Fruit fly (Drosophila melanogaster) Kc167 (cell line): ENCODE results near the gene wit.

ENCODE experiments used
- Myc ChIP-seq: fragments of >200 bp; optimal IDR thresholded peaks from 2 replicates; lab custom pipeline; 2017; ENCODE audit warnings: missing external identifiers
- Sin3A ChIP-seq: fragments of >200 bp; optimal IDR thresholded peaks from 2 replicates; lab custom pipeline; 2018; ENCODE audit warnings: missing external identifiers
- h ChIP-seq: fragments of >200 bp; optimal IDR thresholded peaks from 3 replicates; lab custom pipeline; 2018; ENCODE audit warnings: missing external identifiers
- insv ChIP-seq: fragments of >200 bp; optimal IDR thresholded peaks from 3 replicates; lab custom pipeline; 2018; ENCODE audit warnings: missing external identifiers
- psq ChIP-seq: fragments of >200 bp; optimal IDR thresholded peaks from 2 replicates; lab custom pipeline; 2017; ENCODE audit warnings: missing external identifiers
- ttk ChIP-seq: sonication (Bioruptor generic); optimal IDR thresholded peaks from 2 replicates; lab custom pipeline; 2017; ENCODE audit warnings: missing external identifiers

Gene wit

dm6 chr3L:4083442-4083841 is 11.9 kb upstream of the wit start:
- no peak for TF ChIP-seq psq (lab: Kevin White, UChicago)
- no peak for TF ChIP-seq Sin3A (lab: Kevin White, UChicago)
- TF ChIP-seq h (lab: Kevin White, UChicago): no peak
- no peak for TF ChIP-seq ttk (lab: Kevin White, UChicago)
- TF ChIP-seq insv (lab: Kevin White, UChicago): no peak
- no peak for TF ChIP-seq Myc

- no peak for TF ChIP-seq h (lab: Kevin White, UChicago)
- no peak for TF ChIP-seq psq (lab: Kevin White, UChicago)
- no peak for TF ChIP-seq insv (lab: Kevin White, UChicago)
- no peak for TF ChIP-seq Sin3A (lab: Kevin White, UChicago)
- TF ChIP-seq Myc: no peak
- TF ChIP-seq ttk (lab: Kevin White, UChicago): no peak
Observed at dm6 chr3L:4081243-4081642, 9.7 kb upstream of the wit start.

DNA sequence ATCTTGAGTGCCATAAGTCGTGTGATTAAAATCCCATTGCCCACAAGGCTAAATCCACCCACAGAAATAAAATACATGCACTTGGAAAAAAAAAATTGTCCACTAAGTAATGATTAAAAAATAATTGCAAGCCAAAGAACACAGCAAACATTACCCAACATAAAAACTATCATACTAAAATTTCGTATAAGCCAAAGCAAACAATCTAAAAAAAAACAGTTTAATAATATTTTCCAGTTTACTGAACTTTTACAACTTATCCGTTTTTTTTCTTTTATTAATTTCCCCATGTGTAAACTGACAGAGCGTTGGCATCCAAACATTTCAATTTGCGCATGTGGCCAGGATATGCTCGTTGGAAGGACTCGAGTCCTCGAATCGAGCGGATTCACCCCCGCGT is 8.8 kb upstream of the wit start:
- TF ChIP-seq Myc (no peak), psq (lab: Kevin White, UChicago) (no peak), Sin3A (lab: Kevin White, UChicago) (no peak), h (lab: Kevin White, UChicago) (no peak), ttk (lab: Kevin White, UChicago) (no peak), insv (lab: Kevin White, UChicago) (no peak)

dm6 chr3L:4076907-4077306 is 5.4 kb upstream of the wit start:
- TF ChIP-seq Myc (no peak), psq (lab: Kevin White, UChicago) (no peak), Sin3A (lab: Kevin White, UChicago) (no peak), h (lab: Kevin White, UChicago) (no peak), ttk (lab: Kevin White, UChicago) (no peak), insv (lab: Kevin White, UChicago) (no peak)

DNA sequence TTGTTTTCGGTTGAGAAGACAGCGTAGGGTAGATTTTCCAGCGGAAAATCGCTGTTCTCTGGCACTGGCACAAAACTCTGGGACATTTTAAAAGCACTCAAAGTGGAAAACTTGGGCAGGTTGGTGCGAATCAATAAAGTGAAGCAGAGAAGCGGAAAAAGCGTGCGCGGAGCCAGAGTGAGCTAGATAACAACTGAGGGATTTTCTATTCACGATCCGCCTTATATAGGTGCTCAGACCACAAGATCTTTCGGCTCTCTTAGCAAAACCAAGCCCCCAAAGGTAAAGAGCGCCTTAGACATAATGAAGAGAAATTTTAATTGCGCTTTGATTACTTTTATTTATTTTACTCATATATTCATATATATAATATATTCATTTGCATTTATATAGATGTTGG is 2.2 kb upstream of the wit start, which contains the start of gene Faa:
Faa (minus strand) TSS at position 200 of the 400 bp plus-strand sequence.
- TF ChIP-seq h (lab: Kevin White, UChicago): no peak
- no peak for TF ChIP-seq insv (lab: Kevin White, UChicago)

- no peak for TF ChIP-seq h (lab: Kevin White, UChicago)
- no peak for TF ChIP-seq ttk (lab: Kevin White, UChicago)
- TF ChIP-seq Myc: no peak
- no peak for TF ChIP-seq insv (lab: Kevin White, UChicago)
- TF ChIP-seq Sin3A (lab: Kevin White, UChicago): no peak
- TF ChIP-seq psq (lab: Kevin White, UChicago): no peak
Observed at dm6 chr3L:4072717-4073116, 1.2 kb upstream of the wit start.

DNA sequence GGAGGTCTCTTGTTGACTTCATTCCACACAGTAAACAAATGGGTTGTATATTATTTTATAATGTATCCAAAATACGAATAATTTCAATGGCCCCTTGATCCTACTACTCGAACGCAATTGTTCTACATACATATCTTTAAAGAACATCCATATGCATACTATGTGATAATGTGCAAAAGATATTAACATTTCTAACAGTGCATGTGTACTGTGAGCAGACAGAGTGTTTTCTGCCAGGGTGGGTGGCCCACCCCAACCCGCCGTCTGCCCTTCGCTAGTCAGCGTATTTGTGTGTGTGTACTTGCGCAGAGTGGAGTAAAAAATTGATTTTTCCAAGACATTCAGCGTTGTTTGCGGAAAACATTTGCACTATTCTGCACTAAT is 529 bp downstream of the wit start:
- TF ChIP-seq Myc: no peak
- no peak for TF ChIP-seq Sin3A (lab: Kevin White, UChicago)
- no peak for TF ChIP-seq psq (lab: Kevin White, UChicago)
- no peak for TF ChIP-seq h (lab: Kevin White, UChicago)
- TF ChIP-seq ttk (lab: Kevin White, UChicago): no peak
- TF ChIP-seq insv (lab: Kevin White, UChicago): no peak

- TF ChIP-seq h (lab: Kevin White, UChicago): no peak
- no peak for TF ChIP-seq Sin3A (lab: Kevin White, UChicago)
- no peak for TF ChIP-seq Myc
- no peak for TF ChIP-seq ttk (lab: Kevin White, UChicago)
- TF ChIP-seq psq (lab: Kevin White, UChicago): no peak
- TF ChIP-seq insv (lab: Kevin White, UChicago): no peak
Observed at dm6 chr3L:4070221-4070995, 1.1 kb downstream of the wit start.

dm6 chr3L:4069069-4069468 is 2.4 kb downstream of the wit start, which contains the start of gene CG32259:
Gene CG32259, plus strand, starts transcription at chr3L:4069369.
- TF ChIP-seq ttk (lab: Kevin White, UChicago): no peak
- no peak for TF ChIP-seq Sin3A (lab: Kevin White, UChicago)
- no peak for TF ChIP-seq psq (lab: Kevin White, UChicago)
- no peak for TF ChIP-seq insv (lab: Kevin White, UChicago)
- no peak for TF ChIP-seq Myc
- no peak for TF ChIP-seq h (lab: Kevin White, UChicago)

DNA sequence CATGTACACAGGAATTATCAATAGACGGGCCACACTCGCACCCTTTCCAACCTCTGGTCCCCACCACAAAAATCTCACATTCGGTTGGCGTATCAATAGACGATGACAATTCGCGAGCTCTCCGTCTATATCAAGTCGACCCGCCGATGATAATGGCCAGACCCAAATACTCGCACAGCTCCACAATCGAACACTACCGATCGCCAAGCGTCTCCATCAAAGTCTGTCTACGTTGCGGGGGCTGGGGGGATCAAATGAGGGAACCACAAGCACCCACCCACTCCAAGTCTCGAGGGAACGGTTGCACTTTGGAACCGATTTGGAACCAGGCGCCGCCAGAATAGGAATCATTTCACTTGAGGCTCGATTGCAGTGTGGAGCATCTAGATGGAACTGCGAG is 3.1 kb downstream of the wit start:
- no peak for TF ChIP-seq h (lab: Kevin White, UChicago)
- TF ChIP-seq Myc: no peak
- TF ChIP-seq insv (lab: Kevin White, UChicago): no peak

dm6 chr3L:4061921-4062474 is 9.5 kb downstream of the wit start, which contains the start of gene dib:
Gene dib, plus strand, starts transcription at chr3L:4062292.
- TF ChIP-seq insv (lab: Kevin White, UChicago) (no peak), Myc (no peak), Sin3A (lab: Kevin White, UChicago) (no peak), ttk (lab: Kevin White, UChicago) (no peak), psq (lab: Kevin White, UChicago) (no peak), h (lab: Kevin White, UChicago) (no peak)

DNA sequence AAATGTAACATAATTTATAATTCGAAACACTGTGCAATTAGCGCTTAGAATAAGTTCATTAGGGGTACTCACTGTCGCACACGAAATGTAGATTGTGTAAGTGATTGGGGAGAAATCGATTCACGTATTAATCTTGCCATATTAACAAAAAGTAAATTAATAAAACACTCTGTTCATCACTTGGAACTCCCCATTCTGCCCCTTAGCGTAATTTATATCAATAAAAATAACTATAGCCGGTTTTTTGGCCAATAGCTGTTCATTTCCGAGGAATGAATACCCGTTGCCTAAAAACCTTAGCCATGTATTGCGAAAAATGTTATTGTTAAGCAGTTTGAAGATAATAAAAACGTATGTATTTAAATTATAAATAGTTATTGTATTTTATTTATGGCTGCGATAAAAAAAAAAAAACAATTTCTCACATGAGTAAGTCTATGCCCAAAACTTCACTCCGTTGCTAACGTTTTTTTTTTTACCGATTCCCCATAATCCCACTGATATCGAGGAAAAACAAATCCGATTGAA is 12.2 kb downstream of the wit start, which contains the start of gene Ugt305A1:
Ugt305A1 (plus strand) TSS at position 478 of the 528 bp plus-strand sequence.
- TF ChIP-seq insv (lab: Kevin White, UChicago): no peak
